Worm (Caenorhabditis elegans) whole organism, L4/young adult: ENCODE measurements around the gene F35F10.7.

Experiments used
- W03F9.2 ChIP-seq: fragments of 150-350 bp; optimal IDR thresholded peaks from 2 replicates; lab custom pipeline; 2014; ENCODE audit warnings: missing biosample characterization, missing genetic modification characterization
- dao-5 ChIP-seq: sonication (generic microtip); optimal IDR thresholded peaks from 2 replicates; lab custom pipeline; 2016; ENCODE audit warnings: missing genotype, missing genetic modification characterization, moderate library complexity, missing compliant biosample characterization
- him-1 ChIP-seq: sonication (generic microtip); optimal IDR thresholded peaks from 2 replicates; lab custom pipeline; 2016; ENCODE audit warnings: missing genotype, missing genetic modification reagents, missing genetic modification characterization, missing compliant biosample characterization

DNA sequence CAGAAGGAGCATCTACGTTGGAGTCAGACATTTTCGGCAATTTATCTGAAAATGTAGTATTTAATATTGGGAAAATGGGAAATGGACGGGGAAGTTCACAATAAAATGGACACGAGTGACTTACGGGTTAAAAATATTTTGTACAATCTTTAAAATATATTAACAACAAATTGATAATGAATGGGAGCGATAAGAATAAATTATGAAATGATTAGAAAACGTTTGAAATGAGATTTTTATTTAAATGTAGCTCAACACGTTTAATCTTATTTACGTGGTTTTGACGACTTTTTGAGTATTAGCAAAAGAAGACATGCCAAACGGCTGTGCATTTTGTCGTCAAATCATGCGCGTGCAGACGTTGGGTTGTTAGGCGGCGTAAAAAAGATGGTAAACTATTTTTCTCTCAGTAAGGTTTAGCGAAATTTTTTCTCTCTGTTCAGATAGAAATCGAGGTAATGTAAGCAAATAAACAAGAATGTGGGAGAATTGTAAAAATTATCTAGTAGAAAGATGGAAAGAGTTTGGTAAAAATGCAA is 9.1 kb downstream of the F35F10.7 start, which contains the start of gene fbxa-64:
- TF ChIP-seq W03F9.2 (tag; lab: Kevin White, UChicago) (no peak), him-1 (tag; lab: Kevin White, UChicago) (no peak), dao-5 (tag; lab: Kevin White, UChicago) (no peak)
